Worm (Caenorhabditis elegans) whole organism, mixed stage, embryonic: ENCODE data around the gene cpg-23.

Experiments used
- M03D4.4 ChIP-seq: sonication (generic microtip); optimal IDR thresholded peaks from 2 replicates; lab custom pipeline; 2017; ENCODE audit warnings: mild to moderate bottlenecking, missing genetic modification characterization, missing compliant biosample characterization
- bed-3 ChIP-seq: fragments of 200-800 bp; sonication (Bioruptor generic); optimal IDR thresholded peaks from 3 replicates; lab custom pipeline; 2018; ENCODE audit warnings: mild to moderate bottlenecking, missing genetic modification characterization, moderate library complexity, missing compliant biosample characterization
- blmp-1 ChIP-seq: fragments of 150-350 bp; optimal IDR thresholded peaks from 2 replicates; lab custom pipeline; 2014; ENCODE audit warnings: missing biosample characterization, missing genetic modification characterization
- ceh-39 ChIP-seq: fragments of 150-350 bp; optimal IDR thresholded peaks from 2 replicates; lab custom pipeline; 2014; ENCODE audit warnings: missing biosample characterization, missing genetic modification characterization
- ceh-43 ChIP-seq: fragments of 200-800 bp; sonication (Bioruptor generic); optimal IDR thresholded peaks from 2 replicates; lab custom pipeline; 2018; ENCODE audit warnings: mild to moderate bottlenecking, missing genetic modification characterization, moderate library complexity, missing compliant biosample characterization
- ces-1 ChIP-seq: fragments of 150-350 bp; optimal IDR thresholded peaks from 2 replicates; lab custom pipeline; 2014; ENCODE audit warnings: missing biosample characterization, missing genetic modification reagents, missing genetic modification characterization
- cnd-1 ChIP-seq: fragments of 200-800 bp; sonication (Bioruptor generic); optimal IDR thresholded peaks from 2 replicates; lab custom pipeline; 2018; ENCODE audit warnings: mild to moderate bottlenecking, missing genetic modification characterization, missing compliant biosample characterization
- drap-1 ChIP-seq: fragments of 200-800 bp; sonication (Bioruptor generic); optimal IDR thresholded peaks from 3 replicates; lab custom pipeline; 2018; ENCODE audit warnings: mild to moderate bottlenecking, missing genetic modification characterization, missing compliant biosample characterization
- elt-1 ChIP-seq: sonication (generic microtip); optimal IDR thresholded peaks from 2 replicates; lab custom pipeline; 2017; ENCODE audit warnings: missing genetic modification characterization, mild to moderate bottlenecking, missing compliant biosample characterization, antibody characterized with exemption, moderate library complexity, borderline replicate concordance; ENCODE audit not compliant: insufficient read depth
- elt-3 ChIP-seq: fragments of 150-350 bp; optimal IDR thresholded peaks from 2 replicates; lab custom pipeline; 2014; ENCODE audit warnings: missing biosample characterization, missing genetic modification characterization
- hlh-1 ChIP-seq: fragments of 150-350 bp; optimal IDR thresholded peaks from 2 replicates; lab custom pipeline; 2014; ENCODE audit warnings: missing biosample characterization, missing genetic modification reagents, missing genetic modification characterization
- lin-13 ChIP-seq: fragments of 150-350 bp; optimal IDR thresholded peaks from 2 replicates; lab custom pipeline; 2014; ENCODE audit warnings: missing biosample characterization, missing genetic modification characterization
- lin-32 ChIP-seq: fragments of 200-800 bp; sonication (Bioruptor generic); optimal IDR thresholded peaks from 2 replicates; lab custom pipeline; 2018; ENCODE audit warnings: mild to moderate bottlenecking, missing genetic modification characterization, missing compliant biosample characterization
- lsy-2 ChIP-seq: fragments of 150-350 bp; optimal IDR thresholded peaks from 2 replicates; lab custom pipeline; 2014; ENCODE audit warnings: missing biosample characterization, missing genetic modification characterization
- mab-5 ChIP-seq: fragments of 150-350 bp; optimal IDR thresholded peaks from 2 replicates; lab custom pipeline; 2014; ENCODE audit warnings: missing biosample characterization, missing genetic modification characterization
- mls-2 ChIP-seq: sonication (generic microtip); optimal IDR thresholded peaks from 2 replicates; lab custom pipeline; 2016; ENCODE audit warnings: mild to moderate bottlenecking, missing genetic modification characterization, moderate library complexity, missing compliant biosample characterization
- nhr-12 ChIP-seq: fragments of 150-350 bp; optimal IDR thresholded peaks from 2 replicates; lab custom pipeline; 2014; ENCODE audit warnings: missing biosample characterization, missing genetic modification characterization
- nhr-2 ChIP-seq: fragments of 150-350 bp; optimal IDR thresholded peaks from 2 replicates; lab custom pipeline; 2014; ENCODE audit warnings: missing biosample characterization, missing genetic modification characterization
- nhr-28 ChIP-seq: fragments of 150-350 bp; optimal IDR thresholded peaks from 2 replicates; lab custom pipeline; 2014; ENCODE audit warnings: missing biosample characterization, missing genetic modification characterization
- nhr-76 ChIP-seq: sonication (generic microtip); optimal IDR thresholded peaks from 2 replicates; lab custom pipeline; 2017; ENCODE audit warnings: missing biosample characterization, missing genetic modification characterization
- sem-2 ChIP-seq: fragments of 200-800 bp; sonication (Bioruptor generic); optimal IDR thresholded peaks from 2 replicates; lab custom pipeline; 2018; ENCODE audit warnings: mild to moderate bottlenecking, missing genetic modification characterization, missing compliant biosample characterization
- sptf-1 ChIP-seq: sonication (generic microtip); optimal IDR thresholded peaks from 2 replicates; lab custom pipeline; 2017; ENCODE audit warnings: mild to moderate bottlenecking, missing genetic modification characterization, moderate library complexity, missing compliant biosample characterization
- tbx-8 ChIP-seq: fragments of 200-800 bp; sonication (Bioruptor generic); optimal IDR thresholded peaks from 2 replicates; lab custom pipeline; 2018; ENCODE audit warnings: mild to moderate bottlenecking, missing genetic modification characterization, moderate library complexity, missing compliant biosample characterization
- unc-120 ChIP-seq: sonication (generic microtip); optimal IDR thresholded peaks from 2 replicates; lab custom pipeline; 2017; ENCODE audit warnings: missing genetic modification characterization, missing compliant biosample characterization; ENCODE audit not compliant: poor library complexity, severe bottlenecking
- unc-39 ChIP-seq: fragments of 150-350 bp; optimal IDR thresholded peaks from 2 replicates; lab custom pipeline; 2014; ENCODE audit warnings: missing biosample characterization, missing genetic modification characterization
- unc-62 ChIP-seq: fragments of 150-350 bp; optimal IDR thresholded peaks from 2 replicates; lab custom pipeline; 2014; ENCODE audit warnings: missing biosample characterization, missing genetic modification reagents, missing genetic modification characterization
- zip-8 ChIP-seq: fragments of 150-350 bp; optimal IDR thresholded peaks from 2 replicates; lab custom pipeline; 2014; ENCODE audit warnings: missing biosample characterization, missing genetic modification characterization
- ztf-11 ChIP-seq: fragments of 150-350 bp; optimal IDR thresholded peaks from 2 replicates; lab custom pipeline; 2014; ENCODE audit warnings: missing biosample characterization, missing genetic modification characterization

cpg-23 gene

ce11 chrV:19174626-19175025 lies 34.0 kb downstream of the cpg-23 start, which contains the start of gene hot-2:
TSS of gene hot-2 (plus strand) at chrV:19174759.
- peak; percentile 98 for TF ChIP-seq zip-8 (tag; lab: Kevin White, UChicago)
- TF ChIP-seq unc-62 = no peak

ce11 chrV:19175714-19176113 lies 35.1 kb downstream of the cpg-23 start:
- no peak for TF ChIP-seq nhr-76 (tag; lab: Kevin White, UChicago)
- TF ChIP-seq mab-5 = no peak
- no peak for TF ChIP-seq unc-120 (tag; lab: Kevin White, UChicago)
- no peak for TF ChIP-seq sem-2 (GFP tag; lab: Kevin White, UChicago)
- TF ChIP-seq ceh-39 = no peak
- no peak for TF ChIP-seq nhr-28
- no peak for TF ChIP-seq nhr-12
- no peak for TF ChIP-seq lin-13 (tag; lab: Kevin White, UChicago)
- TF ChIP-seq nhr-2 (tag; lab: Kevin White, UChicago) = no peak
- TF ChIP-seq mls-2 (tag; lab: Kevin White, UChicago) = no peak
- no peak for TF ChIP-seq bed-3 (GFP tag; lab: Kevin White, UChicago)
- no peak for TF ChIP-seq elt-3
- TF ChIP-seq unc-39 (tag; lab: Kevin White, UChicago) = no peak
- no peak for TF ChIP-seq sptf-1 (tag; lab: Kevin White, UChicago)
- no peak for TF ChIP-seq M03D4.4 (tag; lab: Kevin White, UChicago)
- no peak for TF ChIP-seq lin-32 (GFP tag; lab: Kevin White, UChicago)
- TF ChIP-seq drap-1 (GFP tag; lab: Kevin White, UChicago) = no peak

ce11 chrV:19177070-19177469 lies 36.5 kb downstream of the cpg-23 start:
- TF ChIP-seq ceh-43 (GFP tag; lab: Kevin White, UChicago) = no peak
- no peak for TF ChIP-seq nhr-28
- TF ChIP-seq ces-1 (GFP tag; lab: Kevin White, UChicago) = peak; percentile 85
- no peak for TF ChIP-seq elt-3
- no peak for TF ChIP-seq cnd-1 (tag; lab: Kevin White, UChicago)

ce11 chrV:19177804-19178203 lies 37.2 kb downstream of the cpg-23 start:
- no peak for TF ChIP-seq tbx-8 (GFP tag; lab: Kevin White, UChicago)
- TF ChIP-seq cnd-1 (tag; lab: Kevin White, UChicago) = no peak
- no peak for TF ChIP-seq elt-1 (tag; lab: Kevin White, UChicago)
- TF ChIP-seq lin-32 (GFP tag; lab: Kevin White, UChicago) = no peak
- TF ChIP-seq unc-39 (tag; lab: Kevin White, UChicago) = no peak
- no peak for TF ChIP-seq sptf-1 (tag; lab: Kevin White, UChicago)
- TF ChIP-seq, all 35 proteins: peak for 0

ce11 chrV:19178896-19179295 lies 38.3 kb downstream of the cpg-23 start:
- TF ChIP-seq ces-1 (GFP tag; lab: Kevin White, UChicago) (peak; percentile 70), zip-8 (tag; lab: Kevin White, UChicago) (no peak)

ce11 chrV:19181684-19182083 lies 41.1 kb downstream of the cpg-23 start:
- no peak for TF ChIP-seq nhr-12
- TF ChIP-seq nhr-76 (tag; lab: Kevin White, UChicago) = no peak
- TF ChIP-seq lin-13 (tag; lab: Kevin White, UChicago) = no peak
- no peak for TF ChIP-seq elt-1 (tag; lab: Kevin White, UChicago)
- TF ChIP-seq lsy-2 = peak; percentile 45
- TF ChIP-seq unc-120 (tag; lab: Kevin White, UChicago) = no peak
- peak; percentile 83 for TF ChIP-seq unc-62
- TF ChIP-seq blmp-1 = no peak
- TF ChIP-seq ztf-11 (tag; lab: Kevin White, UChicago) = no peak
- peak; percentile 38 for TF ChIP-seq hlh-1
- no peak for TF ChIP-seq lin-32 (GFP tag; lab: Kevin White, UChicago)
- TF ChIP-seq sem-2 (GFP tag; lab: Kevin White, UChicago) = no peak
- TF ChIP-seq, all 35 proteins: peak for 3
